Fruit fly (Drosophila melanogaster) whole organism, embryonic: ENCODE data around the gene CG2187.

Source experiments
- Abd-B ChIP-seq: fragments of 200-800 bp; sonication (Bioruptor generic); optimal IDR thresholded peaks from 2 replicates; lab custom pipeline; 2018; ENCODE audit warnings: missing biosample characterization, mild to moderate bottlenecking, missing genetic modification characterization, moderate library complexity
- BEAF-32 ChIP-seq: fragments of 200-800 bp; sonication (Bioruptor generic); optimal IDR thresholded peaks from 3 replicates; lab custom pipeline; 2017; ENCODE audit warnings: missing biosample characterization, missing genetic modification characterization, mild to moderate bottlenecking, moderate library complexity, missing genetic modification reagents
- CG10209 ChIP-seq: fragments of 200-800 bp; sonication (Bioruptor generic); optimal IDR thresholded peaks from 3 replicates; lab custom pipeline; 2017; ENCODE audit warnings: missing biosample characterization, mild to moderate bottlenecking, missing genetic modification characterization, missing genetic modification reagents
- CG10321 ChIP-seq: fragments of 200-800 bp; sonication (Bioruptor generic); IDR thresholded peaks from 2 replicates; pipeline ENCODE4 v1.3.6; 2022; ENCODE audit warnings: missing biosample characterization, missing genetic modification characterization
- CG11247 ChIP-seq: fragments of 200-800 bp; sonication (Bioruptor generic); IDR thresholded peaks from 2 replicates; pipeline ENCODE4 v1.3.6; 2022; ENCODE audit warnings: missing biosample characterization, missing genetic modification characterization
- CG12744 ChIP-seq: fragments of 200-800 bp; sonication (Bioruptor generic); optimal IDR thresholded peaks from 2 replicates; lab custom pipeline; 2016; ENCODE audit warnings: missing biosample characterization, missing genetic modification characterization
- CG12769 ChIP-seq: fragments of 200-800 bp; sonication (Bioruptor generic); optimal IDR thresholded peaks from 2 replicates; lab custom pipeline; 2019; ENCODE audit warnings: missing biosample characterization, mild to moderate bottlenecking, missing genetic modification characterization, moderate library complexity
- CG14860 ChIP-seq: fragments of 200-800 bp; sonication (Bioruptor generic); IDR thresholded peaks from 3 replicates; pipeline ENCODE4 v1.3.6; 2022; ENCODE audit warnings: missing biosample characterization, missing genetic modification characterization; ENCODE audit not compliant: partially characterized antibody
- CG15514 ChIP-seq: fragments of 200-800 bp; sonication (Bioruptor generic); optimal IDR thresholded peaks from 3 replicates; lab custom pipeline; 2017; ENCODE audit warnings: missing biosample characterization, missing genetic modification characterization, mild to moderate bottlenecking, moderate library complexity, missing genetic modification reagents
- CG17328 ChIP-seq: fragments of 200-800 bp; sonication (Bioruptor generic); IDR thresholded peaks from 2 replicates; pipeline ENCODE4 v1.3.6; 2022; ENCODE audit warnings: missing biosample characterization, missing genetic modification characterization
- CG3163 ChIP-seq: fragments of 200-800 bp; sonication (Bioruptor generic); optimal IDR thresholded peaks from 3 replicates; lab custom pipeline; 2016; ENCODE audit warnings: missing biosample characterization, missing genetic modification characterization
- CG42726 ChIP-seq: fragments of 200-800 bp; sonication (Bioruptor generic); IDR thresholded peaks from 2 replicates; pipeline ENCODE4 v1.3.6; 2022; ENCODE audit warnings: missing biosample characterization, missing genetic modification characterization; ENCODE audit not compliant: partially characterized antibody
- CG4707 ChIP-seq: fragments of 200-800 bp; sonication (Bioruptor generic); optimal IDR thresholded peaks from 2 replicates; lab custom pipeline; 2018; ENCODE audit warnings: missing biosample characterization, mild to moderate bottlenecking, missing genetic modification characterization, moderate library complexity
- CG8089 ChIP-seq: fragments of 200-800 bp; sonication (Bioruptor generic); optimal IDR thresholded peaks from 3 replicates; lab custom pipeline; 2016; ENCODE audit warnings: missing biosample characterization, missing genetic modification characterization
- CG8290 ChIP-seq, 3 experiments: fragments of 200-800 bp; sonication (Bioruptor generic); optimal IDR thresholded peaks; 2 replicates each; lab custom pipeline; 2016 to 2019; ENCODE audit warnings: missing biosample characterization in 3 of 3, missing genetic modification characterization in 3 of 3, mild to moderate bottlenecking in 2 of 3, moderate library complexity in 1 of 3
- CG8388 ChIP-seq: fragments of 200-800 bp; sonication (Bioruptor generic); optimal IDR thresholded peaks from 2 replicates; lab custom pipeline; 2019; ENCODE audit warnings: missing biosample characterization, mild to moderate bottlenecking, missing genetic modification characterization, moderate library complexity
- Dad ChIP-seq: fragments of 200-800 bp; sonication (Bioruptor generic); optimal IDR thresholded peaks from 3 replicates; lab custom pipeline; 2016; ENCODE audit warnings: missing biosample characterization, missing genetic modification characterization
- Doc2 ChIP-seq: fragments of 200-800 bp; sonication (Bioruptor generic); IDR thresholded peaks from 2 replicates; pipeline ENCODE4 v1.3.6; 2022; ENCODE audit warnings: missing biosample characterization, missing genetic modification characterization
- Eip74EF ChIP-seq, 2 experiments: fragments of 200-800 bp in 1 of 2; fragments of >200 bp in 1 of 2; sonication (Bioruptor generic) in 1 of 2; optimal IDR thresholded peaks; 2 replicates each; lab custom pipeline; 2017 to 2019; ENCODE audit warnings: missing biosample characterization in 2 of 2, missing genetic modification characterization in 2 of 2, mild to moderate bottlenecking in 1 of 2, moderate library complexity in 1 of 2
- Gug ChIP-seq: fragments of 200-800 bp; sonication (Bioruptor generic); IDR thresholded peaks from 4 replicates; pipeline ENCODE4 v1.3.6; 2022; ENCODE audit warnings: missing biosample characterization, missing genetic modification characterization
- HmgD ChIP-seq: fragments of 200-800 bp; sonication (Bioruptor generic); optimal IDR thresholded peaks from 3 replicates; lab custom pipeline; 2016; ENCODE audit warnings: missing biosample characterization, missing genetic modification characterization
- Med ChIP-seq: fragments of 200-800 bp; sonication (Bioruptor generic); peaks from one replicate; lab custom pipeline; 2016; ENCODE audit warnings: missing biosample characterization, missing genetic modification characterization, mild to moderate bottlenecking, inconsistent platforms, moderate library complexity
- Myb ChIP-seq: fragments of 200-800 bp; sonication (Bioruptor generic); optimal IDR thresholded peaks from 2 replicates; lab custom pipeline; 2016; ENCODE audit warnings: missing biosample characterization, missing genetic modification characterization
- Nf-YA ChIP-seq: fragments of 200-800 bp; sonication (Bioruptor generic); IDR thresholded peaks from 2 replicates; pipeline ENCODE4 v1.3.6; 2022; ENCODE audit warnings: missing biosample characterization, missing genetic modification characterization
- Scr ChIP-seq: fragments of 200-800 bp; sonication (Bioruptor generic); IDR thresholded peaks from 2 replicates; pipeline ENCODE4 v1.3.6; 2022; ENCODE audit warnings: missing biosample characterization, missing genetic modification characterization; ENCODE audit not compliant: partially characterized antibody
- Sry-δ ChIP-seq: fragments of 200-800 bp; sonication (Bioruptor generic); optimal IDR thresholded peaks from 2 replicates; lab custom pipeline; 2016; ENCODE audit warnings: missing biosample characterization, missing genetic modification characterization
- Stat92E ChIP-seq, 3 experiments: fragments of >200 bp in 2 of 3; fragments of 200-800 bp in 1 of 3; sonication (Bioruptor generic) in 1 of 3; optimal IDR thresholded peaks; 2 replicates each; lab custom pipeline; 2017 to 2019; ENCODE audit warnings: missing biosample characterization in 3 of 3, missing genetic modification characterization in 3 of 3, mild to moderate bottlenecking in 1 of 3, moderate library complexity in 1 of 3
- amos ChIP-seq: fragments of 200-800 bp; sonication (Bioruptor generic); IDR thresholded peaks from 2 replicates; pipeline ENCODE4 v1.3.6; 2022; ENCODE audit warnings: missing biosample characterization, missing genetic modification characterization; ENCODE audit not compliant: partially characterized antibody
- ash1 ChIP-seq: fragments of 200-800 bp; sonication (Bioruptor generic); optimal IDR thresholded peaks from 2 replicates; lab custom pipeline; 2018; ENCODE audit warnings: missing biosample characterization, mild to moderate bottlenecking, missing genetic modification characterization
- az2 ChIP-seq: fragments of 200-800 bp; sonication (Bioruptor generic); optimal IDR thresholded peaks from 3 replicates; lab custom pipeline; 2016; ENCODE audit warnings: missing biosample characterization, missing genetic modification characterization
- caup ChIP-seq: fragments of 200-800 bp; sonication (Bioruptor generic); optimal IDR thresholded peaks from 3 replicates; lab custom pipeline; 2017; ENCODE audit warnings: missing biosample characterization, mild to moderate bottlenecking, missing genetic modification characterization, moderate library complexity; ENCODE audit not compliant: severe bottlenecking
- chn ChIP-seq: fragments of 200-800 bp; sonication (Bioruptor generic); optimal IDR thresholded peaks from 2 replicates; lab custom pipeline; 2016; ENCODE audit warnings: missing biosample characterization, missing genetic modification characterization
- cwo ChIP-seq: fragments of 200-800 bp; sonication (Bioruptor generic); optimal IDR thresholded peaks from 3 replicates; lab custom pipeline; 2017; ENCODE audit warnings: missing biosample characterization, missing genetic modification characterization, mild to moderate bottlenecking, moderate library complexity, missing genetic modification reagents
- emc ChIP-seq: fragments of 200-800 bp; sonication (Bioruptor generic); optimal IDR thresholded peaks from 2 replicates; lab custom pipeline; 2016; ENCODE audit warnings: missing biosample characterization, missing genetic modification characterization
- ems ChIP-seq: fragments of 200-800 bp; sonication (Bioruptor generic); optimal IDR thresholded peaks from 3 replicates; lab custom pipeline; 2016; ENCODE audit warnings: missing biosample characterization, missing genetic modification characterization
- gcm ChIP-seq: fragments of 200-800 bp; sonication (Bioruptor generic); optimal IDR thresholded peaks from 2 replicates; lab custom pipeline; 2019; ENCODE audit warnings: missing biosample characterization, mild to moderate bottlenecking, missing genetic modification characterization, moderate library complexity
- insv ChIP-seq, 2 experiments: fragments of 200-800 bp; sonication (Bioruptor generic); optimal IDR thresholded peaks; 3 replicates each; lab custom pipeline; 2016 to 2018; ENCODE audit warnings: missing biosample characterization in 2 of 2, missing genetic modification characterization in 2 of 2
- klu ChIP-seq: fragments of 200-800 bp; sonication (Bioruptor generic); IDR thresholded peaks from 2 replicates; pipeline ENCODE4 v1.3.6; 2022; ENCODE audit warnings: missing biosample characterization, missing genetic modification characterization
- odd ChIP-seq: fragments of 200-800 bp; sonication (Bioruptor generic); optimal IDR thresholded peaks from 2 replicates; lab custom pipeline; 2017; ENCODE audit warnings: missing biosample characterization, mild to moderate bottlenecking, missing genetic modification characterization
- pan ChIP-seq, 4 experiments: fragments of >200 bp in 3 of 4; fragments of 200-800 bp in 1 of 4; sonication (Bioruptor generic) in 1 of 4; optimal IDR thresholded peaks in 3 of 4; IDR thresholded peaks in 1 of 4; 2 replicates each; pipeline versions ENCODE4 v1.3.6 to Lab custom; 2017 to 2022; ENCODE audit warnings: missing biosample characterization in 2 of 4, missing genetic modification characterization in 2 of 4, mixed read lengths in 1 of 4
- pros ChIP-seq: fragments of 200-800 bp; sonication (Bioruptor generic); optimal IDR thresholded peaks from 3 replicates; lab custom pipeline; 2019; ENCODE audit warnings: missing biosample characterization, mild to moderate bottlenecking, missing genetic modification characterization, moderate library complexity
- psq ChIP-seq: fragments of 200-800 bp; sonication (Bioruptor generic); optimal IDR thresholded peaks from 2 replicates; lab custom pipeline; 2017; ENCODE audit warnings: missing biosample characterization, missing genetic modification characterization
- toy ChIP-seq: fragments of 200-800 bp; sonication (Bioruptor generic); IDR thresholded peaks from 2 replicates; pipeline ENCODE4 v1.3.6; 2022; ENCODE audit warnings: missing biosample characterization, missing genetic modification characterization
- trem ChIP-seq: fragments of 200-800 bp; optimal IDR thresholded peaks from 3 replicates; lab custom pipeline; 2019; ENCODE audit warnings: missing biosample characterization, mild to moderate bottlenecking, missing genetic modification characterization, moderate library complexity
- usp ChIP-seq: fragments of >200 bp; optimal IDR thresholded peaks from 2 replicates; lab custom pipeline; 2017; ENCODE audit warnings: missing biosample characterization, missing genetic modification characterization
- vfl ChIP-seq: fragments of 200-800 bp; sonication (Bioruptor generic); optimal IDR thresholded peaks from 2 replicates; lab custom pipeline; 2016; ENCODE audit warnings: missing biosample characterization, missing genetic modification characterization

The CG2187 gene

DNA sequence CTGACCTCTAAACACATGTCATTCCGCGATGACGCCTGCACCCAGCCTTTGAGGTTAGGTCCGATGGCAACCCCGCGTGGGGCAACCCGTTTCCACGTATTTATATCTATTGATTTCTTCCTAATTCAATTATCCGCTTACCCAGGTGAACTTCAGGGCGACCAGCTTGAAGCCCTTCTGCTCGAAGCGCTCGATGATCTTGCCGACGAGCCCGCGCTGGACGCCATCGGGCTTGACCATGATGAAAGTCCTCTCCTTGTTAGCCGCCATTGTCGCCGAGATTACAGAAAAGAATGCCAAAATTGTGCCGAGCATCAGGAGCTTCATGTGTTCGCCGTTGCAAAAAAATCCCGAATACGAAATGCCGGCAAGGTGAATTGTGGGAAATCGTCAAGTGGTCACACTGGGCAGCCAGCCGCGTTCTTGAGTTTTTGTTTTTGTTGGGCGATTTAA, 12.8 kb downstream of the CG2187 start, which contains the start of gene awd (continued):
- TF ChIP-seq emc (GFP tag; lab: Kevin White, UChicago): no peak
- TF ChIP-seq CG11247 (GFP tag; lab: Robert Waterston, UW): no peak
- TF ChIP-seq amos (GFP tag; lab: Robert Waterston, UW): peak; percentile 25; the same call in 1 of the 2 replicates
- peak; percentile 61 for TF ChIP-seq Med (GFP tag; lab: Kevin White, UChicago)
- no peak for TF ChIP-seq pan (optimal IDR thresholded peaks at IDR 0.05; lab: Kevin White, UChicago)
- no peak for TF ChIP-seq pan (GFP tag; optimal IDR thresholded peaks at IDR 0.05 in 1 of 2, IDR thresholded peaks at IDR 0.05 in 1 of 2)
- TF ChIP-seq CG15514 (GFP tag; lab: Kevin White, UChicago): peak; percentile 85
- TF ChIP-seq BEAF-32 (GFP tag; lab: Kevin White, UChicago): peak; percentile 43
- TF ChIP-seq CG14860: no peak

dm6 chr3R:31744044-31744652, 14.3 kb downstream of the CG2187 start, which contains the start of gene CG1896:
TSS of gene CG1896 (plus strand) at chr3R:31744282.
- TF ChIP-seq usp (no peak), chn (GFP tag; lab: Kevin White, UChicago) (no peak), caup (peak; percentile 54), Scr (GFP tag; lab: Robert Waterston, UW) (no peak), CG10321 (no peak), CG12744 (no peak), pan (optimal IDR thresholded peaks at IDR 0.05; lab: Kevin White, UChicago) (no peak), pan (GFP tag; optimal IDR thresholded peaks at IDR 0.05 in 1 of 2, IDR thresholded peaks at IDR 0.05 in 1 of 2) (peak in 1 of 2 experiments; percentile 72), Doc2 (no peak), klu (GFP tag; lab: Robert Waterston, UW) (no peak), az2 (GFP tag; lab: Kevin White, UChicago) (peak; percentile 45), trem (tag; lab: Kevin White, UChicago) (peak; percentile 34), toy (GFP tag; lab: Robert Waterston, UW) (no peak), CG17328 (GFP tag; lab: Robert Waterston, UW) (peak; percentile 63), CG8290 (GFP tag; optimal IDR thresholded peaks at IDR 0.05; lab: Kevin White, UChicago) (no peak), CG8290 (tag; optimal IDR thresholded peaks at IDR 0.05; lab: Kevin White, UChicago) (no peak), Dad (GFP tag; lab: Kevin White, UChicago) (no peak), Myb (GFP tag; lab: Kevin White, UChicago) (no peak), CG8089 (no peak), CG4707 (no peak), Stat92E (GFP tag; optimal IDR thresholded peaks at IDR 0.05; lab: Kevin White, UChicago) (no peak), cwo (GFP tag; lab: Kevin White, UChicago) (peak; percentile 11), Abd-B (peak; percentile 1), pros (no peak), ems (no peak), Gug (GFP tag; lab: Robert Waterston, UW) (0 out of 4 replicates have a peak, but pooled peaks have one; percentile 16), CG8388 (GFP tag; lab: Kevin White, UChicago) (peak; percentile 17), CG3163 (GFP tag; lab: Kevin White, UChicago) (no peak), gcm (GFP tag; lab: Kevin White, UChicago) (peak; percentile 16), CG42726 (GFP tag; lab: Robert Waterston, UW) (no peak), psq (GFP tag; lab: Kevin White, UChicago) (no peak), CG12769 (tag; lab: Kevin White, UChicago) (no peak), CG10209 (peak; percentile 49), vfl (no peak), Eip74EF (GFP tag; optimal IDR thresholded peaks at IDR 0.05; lab: Kevin White, UChicago) (no peak), Sry-δ (GFP tag; lab: Kevin White, UChicago) (no peak), Nf-YA (peak; percentile 30; the same call in 1 of the 2 replicates), ash1 (GFP tag; lab: Kevin White, UChicago) (no peak), odd (GFP tag; lab: Kevin White, UChicago) (no peak), HmgD (no peak), insv (GFP tag; optimal IDR thresholded peaks at IDR 0.05; lab: Kevin White, UChicago) (no peak)
